Worm (Caenorhabditis elegans) whole organism, L3 larva: Measurements from ENCODE around the gene str-131.

ENCODE experiments used
- R02D3.7 ChIP-seq: fragments of 150-350 bp; optimal IDR thresholded peaks from 2 replicates; lab custom pipeline; 2014; ENCODE audit warnings: missing biosample characterization, missing genetic modification characterization
- egl-5 ChIP-seq: fragments of 150-350 bp; optimal IDR thresholded peaks from 2 replicates; lab custom pipeline; 2017; ENCODE audit warnings: missing biosample characterization, missing genetic modification reagents, missing genetic modification characterization, inconsistent platforms
- elt-2 ChIP-seq: sonication (generic microtip); optimal IDR thresholded peaks from 2 replicates; lab custom pipeline; 2016; ENCODE audit warnings: missing genetic modification reagents, mild to moderate bottlenecking, missing genetic modification characterization, missing compliant biosample characterization
- fkh-10 ChIP-seq: sonication (generic microtip); optimal IDR thresholded peaks from 2 replicates; lab custom pipeline; 2017; ENCODE audit warnings: missing biosample characterization, missing genetic modification reagents, missing genetic modification characterization
- fos-1 ChIP-seq: fragments of 150-350 bp; optimal IDR thresholded peaks from 2 replicates; lab custom pipeline; 2014; ENCODE audit warnings: missing biosample characterization, missing genetic modification characterization
- lin-39 ChIP-seq: fragments of 150-350 bp; optimal IDR thresholded peaks from 2 replicates; lab custom pipeline; 2018; ENCODE audit warnings: missing biosample characterization, missing genetic modification reagents, missing genetic modification characterization
- nfya-1 ChIP-seq: sonication (generic microtip); optimal IDR thresholded peaks from 2 replicates; lab custom pipeline; 2017; ENCODE audit warnings: missing genetic modification characterization, mild to moderate bottlenecking, missing compliant biosample characterization, antibody characterized with exemption, moderate library complexity; ENCODE audit not compliant: insufficient read depth
- nhr-237 ChIP-seq: fragments of 150-350 bp; optimal IDR thresholded peaks from 2 replicates; lab custom pipeline; 2014; ENCODE audit warnings: missing biosample characterization, missing genetic modification characterization
- nhr-25 ChIP-seq: sonication (generic microtip); optimal IDR thresholded peaks from 2 replicates; lab custom pipeline; 2017; ENCODE audit warnings: missing biosample characterization, missing genetic modification characterization
- nhr-28 ChIP-seq: fragments of 150-350 bp; optimal IDR thresholded peaks from 2 replicates; lab custom pipeline; 2014; ENCODE audit warnings: missing biosample characterization, missing genetic modification characterization
- nhr-76 ChIP-seq: fragments of 150-350 bp; sonication (generic microtip); optimal IDR thresholded peaks from 5 replicates; lab custom pipeline; 2014; ENCODE audit warnings: missing biosample characterization, missing genetic modification characterization
- pqm-1 ChIP-seq: fragments of 150-350 bp; optimal IDR thresholded peaks from 2 replicates; lab custom pipeline; 2017; ENCODE audit warnings: missing biosample characterization, missing genetic modification characterization, inconsistent platforms
- skn-1 ChIP-seq: fragments of 150-350 bp; optimal IDR thresholded peaks from 2 replicates; lab custom pipeline; 2014; ENCODE audit warnings: missing biosample characterization, missing genetic modification characterization

ce11 chrV:8043664-8044063, 37.8 kb downstream of the str-131 start:
- TF ChIP-seq fkh-10 (GFP tag; lab: Kevin White, UChicago) (no peak), nhr-28 (no peak), pqm-1 (no peak), nhr-25 (tag; lab: Kevin White, UChicago) (peak; percentile 64), lin-39 (no peak), nhr-237 (tag; lab: Kevin White, UChicago) (no peak), skn-1 (tag; lab: Kevin White, UChicago) (no peak), nhr-76 (tag; lab: Kevin White, UChicago) (no peak), nfya-1 (no peak), elt-2 (tag; lab: Kevin White, UChicago) (no peak), fos-1 (tag; lab: Kevin White, UChicago) (no peak), egl-5 (tag; lab: Kevin White, UChicago) (no peak), R02D3.7 (tag; lab: Kevin White, UChicago) (no peak)
